Worm (Caenorhabditis elegans): Measurements from ENCODE around the gene D2045.7.
A peak's percentile ranks its signal among the peaks of the same experiment; 100 is the strongest.

Gene D2045.7

ce11 chrIII:10520523-10520922, 41.2 kb downstream of the D2045.7 start, which contains the start of gene unc-49:
unc-49 (plus strand) TSS chrIII:10520762.
- TF ChIP-seq lin-15B (tag; optimal IDR thresholded peaks at IDR 0.05), result no peak
- TF ChIP-seq nhr-28 (tag; optimal IDR thresholded peaks at IDR 0.05), result no peak
- TF ChIP-seq egl-5 (tag; optimal IDR thresholded peaks at IDR 0.05), result peak; percentile 33
- TF ChIP-seq nfya-1 (tag; optimal IDR thresholded peaks at IDR 0.05; ENCODE audit: insufficient read depth), result peak; percentile 43

ce11 chrIII:10521219-10521618, 41.9 kb downstream of the D2045.7 start:
- TF ChIP-seq egl-5 (tag; optimal IDR thresholded peaks at IDR 0.05) (no peak), fkh-2 (tag; optimal IDR thresholded peaks at IDR 0.05) (no peak), aly-2 (tag; optimal IDR thresholded peaks at IDR 0.05) (no peak), ZK546.5 (tag; optimal IDR thresholded peaks at IDR 0.05) (no peak), ztf-11 (tag; optimal IDR thresholded peaks at IDR 0.05) (no peak), R02D3.7 (tag; optimal IDR thresholded peaks at IDR 0.05) (no peak), lin-15B (tag; optimal IDR thresholded peaks at IDR 0.05) (no peak), nhr-28 (tag; optimal IDR thresholded peaks at IDR 0.05) (no peak), fos-1 (tag; optimal IDR thresholded peaks at IDR 0.05) (no peak)

ce11 chrIII:10523025-10523424, 43.7 kb downstream of the D2045.7 start:
- TF ChIP-seq ZK546.5 (tag; optimal IDR thresholded peaks at IDR 0.05) (no peak), nhr-77 (tag; optimal IDR thresholded peaks at IDR 0.05) (no peak), elt-2 (tag; optimal IDR thresholded peaks at IDR 0.05) (no peak), elt-1 (tag; optimal IDR thresholded peaks at IDR 0.05) (peak; percentile 64), aly-2 (tag; optimal IDR thresholded peaks at IDR 0.05) (no peak)

- peak; percentile 60 for TF ChIP-seq snpc-4 (tag; optimal IDR thresholded peaks at IDR 0.05)
- TF ChIP-seq lin-39 (tag; optimal IDR thresholded peaks at IDR 0.05), result no peak
Observed at ce11 chrIII:10524823-10525222, 45.5 kb downstream of the D2045.7 start.

- TF ChIP-seq lin-39 (tag; optimal IDR thresholded peaks at IDR 0.05) (peak; percentile 76), mdl-1 (tag; optimal IDR thresholded peaks at IDR 0.05) (no peak), nfya-1 (tag; optimal IDR thresholded peaks at IDR 0.05; ENCODE audit: insufficient read depth) (peak; percentile 41), egl-5 (tag; optimal IDR thresholded peaks at IDR 0.05) (peak; percentile 34), nhr-11 (tag; optimal IDR thresholded peaks at IDR 0.05) (peak; percentile 50)
Observed at ce11 chrIII:10525927-10526326, 46.6 kb downstream of the D2045.7 start.

- TF ChIP-seq ceh-9 (tag; optimal IDR thresholded peaks at IDR 0.05), result no peak
- no peak for TF ChIP-seq elt-3 (tag; optimal IDR thresholded peaks at IDR 0.05)
Observed at ce11 chrIII:10527446-10527845, 48.2 kb downstream of the D2045.7 start.
